Fruit fly (Drosophila melanogaster) whole organism, adult: ENCODE data around the gene CG45486.
"Not testable (repeated sequence)": the region's sequence is repeated elsewhere in the genome, so short reads cannot be mapped to it uniquely, and the experiment has no call there.

ENCODE experiments used
- CG11617 ChIP-seq: fragments of 200-800 bp; sonication (Bioruptor generic); optimal IDR thresholded peaks from 2 replicates; lab custom pipeline; 2017; ENCODE audit warnings: mild to moderate bottlenecking, missing biosample characterization, missing genetic modification reagents, missing genetic modification characterization
- CG12768 ChIP-seq: fragments of 200-800 bp; sonication (Bioruptor generic); optimal IDR thresholded peaks from 2 replicates; lab custom pipeline; 2017; ENCODE audit warnings: missing biosample characterization, missing genetic modification characterization, mild to moderate bottlenecking, moderate library complexity, missing genetic modification reagents
- CG14711 ChIP-seq: fragments of 200-800 bp; sonication (Bioruptor generic); optimal IDR thresholded peaks from 2 replicates; lab custom pipeline; 2018; ENCODE audit warnings: missing biosample characterization, mild to moderate bottlenecking, missing genetic modification characterization, moderate library complexity
- CG1620 ChIP-seq: fragments of 200-800 bp; sonication (Bioruptor generic); optimal IDR thresholded peaks from 2 replicates; lab custom pipeline; 2016; ENCODE audit warnings: missing biosample characterization, missing genetic modification characterization
- CG33017 ChIP-seq: fragments of 200-800 bp; sonication (Bioruptor generic); optimal IDR thresholded peaks from 2 replicates; lab custom pipeline; 2018; ENCODE audit warnings: missing biosample characterization, mild to moderate bottlenecking, missing genetic modification characterization, moderate library complexity
- CG5204 ChIP-seq: fragments of 200-800 bp; sonication (Bioruptor generic); optimal IDR thresholded peaks from 2 replicates; lab custom pipeline; 2016; ENCODE audit warnings: missing biosample characterization, missing genetic modification characterization
- CG7045 ChIP-seq: fragments of 200-800 bp; sonication (Bioruptor generic); optimal IDR thresholded peaks from 2 replicates; lab custom pipeline; 2017; ENCODE audit warnings: missing biosample characterization, mild to moderate bottlenecking, missing genetic modification characterization
- CG7101 ChIP-seq: fragments of 200-800 bp; sonication (Bioruptor generic); optimal IDR thresholded peaks from 2 replicates; lab custom pipeline; 2018; ENCODE audit warnings: missing biosample characterization, mild to moderate bottlenecking, missing genetic modification characterization, moderate library complexity
- Clk ChIP-seq: fragments of 200-800 bp; sonication (Bioruptor generic); optimal IDR thresholded peaks from 2 replicates; lab custom pipeline; 2017; ENCODE audit warnings: missing biosample characterization, missing genetic modification characterization
- Crg-1 ChIP-seq: fragments of 200-800 bp; sonication (Bioruptor generic); optimal IDR thresholded peaks from 2 replicates; lab custom pipeline; 2016; ENCODE audit warnings: missing biosample characterization, missing genetic modification characterization
- Hr96 ChIP-seq: fragments of 200-800 bp; sonication (Bioruptor generic); optimal IDR thresholded peaks from 2 replicates; lab custom pipeline; 2016; ENCODE audit warnings: missing biosample characterization, missing genetic modification characterization
- Mnt ChIP-seq: fragments of 200-800 bp; sonication (Bioruptor generic); optimal IDR thresholded peaks from 2 replicates; lab custom pipeline; 2016; ENCODE audit warnings: missing biosample characterization, mild to moderate bottlenecking, missing genetic modification characterization
- bab1 ChIP-seq: fragments of 200-800 bp; sonication (Bioruptor generic); optimal IDR thresholded peaks from 3 replicates; lab custom pipeline; 2019; ENCODE audit warnings: missing biosample characterization, mild to moderate bottlenecking, missing genetic modification characterization, moderate library complexity
- cic ChIP-seq: fragments of 200-800 bp; sonication (Bioruptor generic); optimal IDR thresholded peaks from 2 replicates; lab custom pipeline; 2017; ENCODE audit warnings: missing biosample characterization, mild to moderate bottlenecking, missing genetic modification characterization, moderate library complexity
- cnc ChIP-seq, 2 experiments: fragments of >200 bp; optimal IDR thresholded peaks; 2 replicates each; lab custom pipeline; 2017
- kay ChIP-seq: fragments of 200-800 bp; sonication (Bioruptor generic); peaks from one replicate; lab custom pipeline; 2016; ENCODE audit warnings: missing biosample characterization, missing genetic modification characterization, borderline replicate concordance
- ovo ChIP-seq: fragments of 200-800 bp; sonication (Bioruptor generic); optimal IDR thresholded peaks from 2 replicates; lab custom pipeline; 2016; ENCODE audit warnings: missing biosample characterization, missing genetic modification characterization
- pad ChIP-seq: fragments of 200-800 bp; sonication (Bioruptor generic); optimal IDR thresholded peaks from 3 replicates; lab custom pipeline; 2017; ENCODE audit warnings: missing biosample characterization, missing genetic modification characterization, mild to moderate bottlenecking, moderate library complexity, missing genetic modification reagents
- tj ChIP-seq: fragments of 200-800 bp; sonication (Bioruptor generic); optimal IDR thresholded peaks from 3 replicates; lab custom pipeline; 2017; ENCODE audit warnings: missing biosample characterization, mild to moderate bottlenecking, missing genetic modification characterization, moderate library complexity
- toe ChIP-seq: fragments of 200-800 bp; sonication (Bioruptor generic); optimal IDR thresholded peaks from 2 replicates; lab custom pipeline; 2016; ENCODE audit warnings: missing biosample characterization, missing genetic modification characterization

Gene CG45486

DNA sequence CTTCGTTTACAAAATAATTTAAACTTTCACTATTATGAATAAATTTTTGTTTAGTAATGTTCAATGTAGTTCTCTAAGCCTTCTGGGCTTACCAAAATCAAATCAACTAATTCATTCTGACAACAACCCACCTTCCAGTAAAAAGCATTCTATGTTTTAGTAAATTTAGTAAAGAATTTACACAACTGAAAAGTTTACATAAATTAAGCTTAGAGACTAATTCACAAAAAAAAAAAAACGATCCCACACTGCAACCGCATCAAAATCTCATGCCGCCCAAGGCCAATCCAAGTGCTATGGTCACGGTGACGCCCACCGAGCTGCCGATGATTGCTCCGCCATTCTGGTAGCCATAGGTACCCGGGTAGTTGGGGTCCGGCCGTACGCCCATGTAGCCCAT lies 10.4 kb upstream of the CG45486 start, which contains the start of gene CG45488:
Gene CG45488, minus strand, starts transcription at position 101 of the 400 bp plus-strand sequence.
- not testable (repeated sequence) for TF ChIP-seq CG5204 (GFP tag; lab: Kevin White, UChicago); bab1 (GFP tag; lab: Kevin White, UChicago); CG12768

- TF ChIP-seq bab1 (GFP tag; lab: Kevin White, UChicago); pad (GFP tag; lab: Kevin White, UChicago); CG14711: not testable (repeated sequence)
Measured at dm6 chrX:19915181-19915580, 5.3 kb upstream of the CG45486 start, which contains the start of gene CG45487. Gene CG45487 (minus strand): TSS chrX:19915281.

DNA sequence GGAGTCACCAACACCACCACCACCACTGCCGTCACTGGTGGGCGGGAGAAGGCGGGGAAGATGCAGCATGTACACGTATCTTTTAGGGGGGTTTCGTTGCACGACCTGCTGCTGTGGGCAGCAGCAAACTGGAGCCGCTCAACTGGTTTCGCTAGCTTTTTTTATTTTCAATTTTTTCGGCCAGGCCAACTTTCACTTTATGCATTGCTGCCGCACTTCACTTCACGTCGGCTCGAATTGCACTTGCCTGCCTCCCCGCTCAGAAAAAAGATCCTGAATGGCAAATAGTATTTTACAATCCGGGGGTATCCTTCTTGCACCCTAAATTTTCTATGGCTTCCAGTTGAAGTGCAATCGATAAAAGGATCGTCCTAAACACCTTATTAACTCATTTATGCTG lies 9.9 kb downstream of the CG45486 start:
- TF ChIP-seq cnc (optimal IDR thresholded peaks at IDR 0.05; lab: Kevin White, UChicago) (no peak), CG7101 (tag; lab: Kevin White, UChicago) (no peak), ovo (GFP tag; lab: Kevin White, UChicago) (no peak), cic (GFP tag; lab: Kevin White, UChicago) (no peak), CG14711 (no peak), pad (GFP tag; lab: Kevin White, UChicago) (no peak), Hr96 (GFP tag; lab: Kevin White, UChicago) (no peak), CG7045 (GFP tag; lab: Kevin White, UChicago) (no peak), CG12768 (no peak), CG11617 (no peak), Clk (no peak), toe (no peak), kay (GFP tag; lab: Kevin White, UChicago) (no peak), Mnt (GFP tag; lab: Kevin White, UChicago) (no peak), CG33017 (no peak), tj (no peak)

DNA sequence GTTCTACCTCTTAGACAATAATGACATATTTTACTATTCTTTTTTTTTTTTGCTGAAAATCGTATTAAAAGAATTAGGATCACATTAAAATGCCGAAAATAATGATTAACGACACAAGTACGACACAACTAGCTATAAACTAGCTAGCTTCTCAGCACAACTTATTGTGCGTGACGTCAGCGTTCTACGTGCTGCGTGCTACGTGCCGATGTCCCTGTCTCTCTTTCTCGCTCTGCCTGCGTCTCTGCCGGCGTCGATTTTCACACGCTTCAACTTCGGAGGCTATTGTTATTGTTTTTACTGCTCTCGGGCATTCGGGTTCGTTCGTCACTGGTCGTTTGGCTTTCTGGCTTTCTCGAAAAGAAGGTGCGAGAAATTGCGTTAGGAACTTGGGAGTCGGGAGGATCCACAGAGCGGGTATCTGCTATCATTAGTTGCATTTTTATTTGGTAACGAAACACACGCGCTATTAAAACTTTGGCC lies 11.9 kb downstream of the CG45486 start:
- TF ChIP-seq tj (no peak), CG7101 (tag; lab: Kevin White, UChicago) (no peak), Mnt (GFP tag; lab: Kevin White, UChicago) (no peak), Hr96 (GFP tag; lab: Kevin White, UChicago) (no peak), toe (no peak), ovo (GFP tag; lab: Kevin White, UChicago) (no peak), pad (GFP tag; lab: Kevin White, UChicago) (no peak), CG7045 (GFP tag; lab: Kevin White, UChicago) (no peak), CG5204 (GFP tag; lab: Kevin White, UChicago) (no peak), CG1620 (GFP tag; lab: Kevin White, UChicago) (no peak), Crg-1 (GFP tag; lab: Kevin White, UChicago) (no peak), kay (GFP tag; lab: Kevin White, UChicago) (no peak), CG33017 (no peak), cnc (optimal IDR thresholded peaks at IDR 0.05; lab: Kevin White, UChicago) (no peak), bab1 (GFP tag; lab: Kevin White, UChicago) (no peak), CG11617 (no peak)

DNA sequence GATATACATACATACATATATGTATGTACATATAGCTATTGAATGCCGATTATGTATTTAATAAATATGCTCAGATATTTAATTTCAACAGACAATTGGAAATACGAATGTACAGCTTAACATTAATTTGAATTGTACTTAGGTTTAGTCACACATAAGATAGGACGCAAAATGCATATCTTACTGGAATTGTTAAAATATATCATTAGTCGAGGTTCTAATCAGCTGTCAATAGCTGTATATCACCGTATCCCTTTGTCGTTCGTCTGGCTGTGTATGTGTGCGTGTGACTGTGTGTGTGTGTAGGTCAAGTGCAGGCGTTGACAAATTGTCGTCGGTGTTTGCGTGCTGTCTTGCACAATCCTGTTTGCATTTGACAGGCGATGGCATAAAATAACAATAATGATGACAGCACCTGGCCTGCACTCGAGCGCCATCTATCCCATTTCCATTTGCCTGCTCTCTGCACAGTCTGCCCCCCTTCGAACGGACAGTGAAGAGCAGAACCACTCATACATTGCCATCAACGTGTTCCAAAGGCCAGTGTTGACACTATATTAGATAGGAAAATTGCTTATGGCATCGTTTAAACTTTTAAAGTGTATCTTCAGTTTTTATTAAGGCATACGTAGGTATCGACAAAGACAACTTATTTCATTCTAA lies 12.5 kb downstream of the CG45486 start:
- TF ChIP-seq tj (peak; percentile 13), CG7101 (tag; lab: Kevin White, UChicago) (no peak), Hr96 (GFP tag; lab: Kevin White, UChicago) (peak; percentile 13), kay (GFP tag; lab: Kevin White, UChicago) (peak; percentile 16)

dm6 chrX:19892070-19892469 lies 17.8 kb downstream of the CG45486 start:
- TF ChIP-seq CG12768 (no peak), ovo (GFP tag; lab: Kevin White, UChicago) (no peak), Clk (no peak), Hr96 (GFP tag; lab: Kevin White, UChicago) (no peak), Crg-1 (GFP tag; lab: Kevin White, UChicago) (no peak), cic (GFP tag; lab: Kevin White, UChicago) (no peak), cnc (optimal IDR thresholded peaks at IDR 0.05; lab: Kevin White, UChicago) (no peak), toe (no peak), CG7045 (GFP tag; lab: Kevin White, UChicago) (no peak), CG1620 (GFP tag; lab: Kevin White, UChicago) (no peak), CG5204 (GFP tag; lab: Kevin White, UChicago) (no peak), kay (GFP tag; lab: Kevin White, UChicago) (no peak), CG33017 (no peak), pad (GFP tag; lab: Kevin White, UChicago) (no peak), CG14711 (no peak)

DNA sequence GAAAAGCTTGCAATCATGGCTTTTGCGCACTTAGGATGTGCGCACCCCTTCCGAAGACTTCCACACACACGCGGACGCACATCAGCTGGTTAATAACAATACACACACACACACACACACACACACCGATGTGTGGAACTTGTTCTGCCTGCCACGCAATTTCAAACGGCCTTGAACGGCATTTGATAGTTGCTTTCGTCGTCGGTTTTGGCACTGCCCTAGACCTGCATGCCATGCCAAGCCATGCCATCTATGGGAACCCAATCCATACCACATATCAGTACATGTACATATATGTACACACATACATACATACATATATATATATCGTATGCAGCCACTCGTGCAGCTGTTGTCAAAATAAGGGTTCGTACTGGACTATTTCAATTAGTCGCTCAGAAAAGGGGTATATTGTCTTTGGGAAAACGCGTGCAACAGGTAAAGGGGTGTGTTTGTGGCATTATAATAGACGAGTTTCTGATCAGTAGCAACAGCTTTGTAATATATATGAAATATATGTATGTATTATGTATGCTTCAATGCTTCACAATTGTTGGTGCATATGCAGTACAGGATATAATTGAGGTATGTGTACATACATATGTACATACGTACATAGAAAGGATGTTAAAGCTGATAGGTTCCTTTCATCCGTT lies 19.8 kb downstream of the CG45486 start, which contains the start of gene amn:
Gene amn, minus strand, starts transcription at position 51 of the 656 bp plus-strand sequence.
- TF ChIP-seq CG33017: no peak
- no peak for TF ChIP-seq bab1 (GFP tag; lab: Kevin White, UChicago)
